Fruit fly (Drosophila melanogaster) whole organism, embryonic: ENCODE data around the gene CG31638.
A peak's percentile ranks its signal among the peaks of the same experiment; 100 is the strongest.

Experiments used
- Asciz ChIP-seq: fragments of 200-800 bp; sonication (Bioruptor generic); optimal IDR thresholded peaks from 2 replicates; lab custom pipeline; 2017; ENCODE audit warnings: missing biosample characterization, mild to moderate bottlenecking, missing genetic modification characterization, missing genetic modification reagents
- Awh ChIP-seq: fragments of 200-800 bp; sonication (Bioruptor generic); IDR thresholded peaks from 2 replicates; pipeline ENCODE4, ENCODE4 v1.3.6; 2022; ENCODE audit warnings: missing biosample characterization, missing genetic modification characterization
- Bdp1 ChIP-seq: fragments of 200-800 bp; sonication (Bioruptor generic); optimal IDR thresholded peaks from 3 replicates; lab custom pipeline; 2016; ENCODE audit warnings: missing biosample characterization, missing genetic modification characterization
- Blimp-1 ChIP-seq: fragments of 200-800 bp; sonication (Bioruptor generic); optimal IDR thresholded peaks from 3 replicates; lab custom pipeline; 2018; ENCODE audit warnings: missing biosample characterization, missing genetic modification characterization, mild to moderate bottlenecking, moderate library complexity, missing genetic modification reagents
- BtbVII ChIP-seq: fragments of 200-800 bp; sonication (Bioruptor generic); optimal IDR thresholded peaks from 3 replicates; lab custom pipeline; 2017; ENCODE audit warnings: missing biosample characterization, mild to moderate bottlenecking, missing genetic modification characterization
- CG11247 ChIP-seq: fragments of 200-800 bp; sonication (Bioruptor generic); IDR thresholded peaks from 2 replicates; pipeline ENCODE4 v1.3.6; 2022; ENCODE audit warnings: missing biosample characterization, missing genetic modification characterization
- CG12219 ChIP-seq: fragments of 200-800 bp; sonication (Bioruptor generic); optimal IDR thresholded peaks from 3 replicates; lab custom pipeline; 2018; ENCODE audit warnings: missing biosample characterization, mild to moderate bottlenecking, missing genetic modification characterization
- CG12744 ChIP-seq: fragments of 200-800 bp; sonication (Bioruptor generic); optimal IDR thresholded peaks from 2 replicates; lab custom pipeline; 2016; ENCODE audit warnings: missing biosample characterization, missing genetic modification characterization
- CG12769 ChIP-seq: fragments of 200-800 bp; sonication (Bioruptor generic); optimal IDR thresholded peaks from 2 replicates; lab custom pipeline; 2019; ENCODE audit warnings: missing biosample characterization, mild to moderate bottlenecking, missing genetic modification characterization, moderate library complexity
- CG13123 ChIP-seq: fragments of 200-800 bp; sonication (Bioruptor generic); optimal IDR thresholded peaks from 2 replicates; lab custom pipeline; 2016; ENCODE audit warnings: missing biosample characterization, missing genetic modification characterization
- CG14014 ChIP-seq: fragments of 200-800 bp; sonication (Bioruptor generic); IDR thresholded peaks from 2 replicates; pipeline ENCODE4 v1.3.6; 2022; ENCODE audit warnings: missing biosample characterization, missing genetic modification characterization
- CG14050 ChIP-seq: fragments of 200-800 bp; sonication (Bioruptor generic); IDR thresholded peaks from 3 replicates; pipeline ENCODE4 v1.3.6; 2022; ENCODE audit warnings: missing biosample characterization, missing genetic modification characterization
- CG14441 ChIP-seq: fragments of 200-800 bp; sonication (Bioruptor generic); IDR thresholded peaks from 2 replicates; pipeline ENCODE4 v1.3.6; 2022; ENCODE audit warnings: missing biosample characterization, missing genetic modification characterization
- CG14965 ChIP-seq: fragments of 200-800 bp; sonication (Bioruptor generic); optimal IDR thresholded peaks from 2 replicates; lab custom pipeline; 2016; ENCODE audit warnings: missing biosample characterization, missing genetic modification characterization, borderline replicate concordance
- CG16813 ChIP-seq: fragments of 200-800 bp; sonication (Bioruptor generic); IDR thresholded peaks from 3 replicates; pipeline ENCODE4 v1.3.6; 2022; ENCODE audit warnings: missing biosample characterization, missing genetic modification characterization; ENCODE audit not compliant: partially characterized antibody
- CG17186 ChIP-seq: fragments of 200-800 bp; sonication (Bioruptor generic); optimal IDR thresholded peaks from 3 replicates; lab custom pipeline; 2017; ENCODE audit warnings: missing biosample characterization, missing genetic modification reagents, missing genetic modification characterization
- CG17361 ChIP-seq: fragments of 200-800 bp; sonication (Bioruptor generic); IDR thresholded peaks from 3 replicates; pipeline ENCODE4 v1.3.6; 2022; ENCODE audit warnings: missing biosample characterization, missing genetic modification characterization
- CG2712 ChIP-seq: fragments of 200-800 bp; optimal IDR thresholded peaks from 3 replicates; lab custom pipeline; 2019; ENCODE audit warnings: missing biosample characterization, mild to moderate bottlenecking, missing genetic modification characterization, moderate library complexity
- CG32532 ChIP-seq: fragments of 200-800 bp; sonication (Bioruptor generic); IDR thresholded peaks from 2 replicates; pipeline ENCODE4 v1.3.6; 2022; ENCODE audit warnings: missing biosample characterization, missing genetic modification characterization
- CG34422 ChIP-seq: fragments of 200-800 bp; sonication (Bioruptor generic); IDR thresholded peaks from 3 replicates; pipeline ENCODE4 v1.3.6; 2022; ENCODE audit warnings: missing biosample characterization, missing genetic modification characterization
- CG5953 ChIP-seq: fragments of 200-800 bp; sonication (Bioruptor generic); IDR thresholded peaks from 2 replicates; pipeline ENCODE4 v1.3.6; 2022; ENCODE audit warnings: missing biosample characterization, missing genetic modification characterization
- CG7987 ChIP-seq: fragments of 200-800 bp; sonication (Bioruptor generic); optimal IDR thresholded peaks from 2 replicates; lab custom pipeline; 2018; ENCODE audit warnings: missing biosample characterization, mild to moderate bottlenecking, missing genetic modification characterization, moderate library complexity
- E2f1 ChIP-seq: fragments of 200-800 bp; sonication (Bioruptor generic); IDR thresholded peaks from 2 replicates; pipeline ENCODE4 v1.3.6; 2022; ENCODE audit warnings: missing biosample characterization, missing genetic modification characterization
- Fer1 ChIP-seq: fragments of 200-800 bp; sonication (Bioruptor generic); optimal IDR thresholded peaks from 2 replicates; lab custom pipeline; 2017; ENCODE audit warnings: missing biosample characterization, mild to moderate bottlenecking, missing genetic modification characterization
- HmgD ChIP-seq: fragments of 200-800 bp; sonication (Bioruptor generic); optimal IDR thresholded peaks from 3 replicates; lab custom pipeline; 2016; ENCODE audit warnings: missing biosample characterization, missing genetic modification characterization
- Lhr ChIP-seq: fragments of 200-800 bp; sonication (Bioruptor generic); optimal IDR thresholded peaks from 3 replicates; lab custom pipeline; 2017; ENCODE audit warnings: mild to moderate bottlenecking, missing biosample characterization, missing genetic modification reagents, missing genetic modification characterization
- MBD-R2 ChIP-seq: fragments of 200-800 bp; sonication (Bioruptor generic); IDR thresholded peaks from 2 replicates; pipeline ENCODE4 v1.3.6; 2022; ENCODE audit warnings: missing biosample characterization, missing genetic modification characterization
- Rfx ChIP-seq: fragments of 200-800 bp; sonication (Bioruptor generic); IDR thresholded peaks from 2 replicates; pipeline ENCODE4 v1.3.6; 2022; ENCODE audit warnings: missing biosample characterization, missing genetic modification characterization
- Six4 ChIP-seq: fragments of 200-800 bp; sonication (Bioruptor generic); optimal IDR thresholded peaks from 2 replicates; lab custom pipeline; 2016; ENCODE audit warnings: missing biosample characterization, missing genetic modification characterization
- Tbp ChIP-seq: fragments of >200 bp; optimal IDR thresholded peaks from 2 replicates; lab custom pipeline; 2018; ENCODE audit warnings: missing biosample characterization, missing genetic modification characterization
- abd-A ChIP-seq: fragments of 200-800 bp; sonication (Bioruptor generic); optimal IDR thresholded peaks from 3 replicates; lab custom pipeline; 2019; ENCODE audit warnings: missing biosample characterization, mild to moderate bottlenecking, missing genetic modification characterization, moderate library complexity
- bab2 ChIP-seq: fragments of 200-800 bp; sonication (Bioruptor generic); optimal IDR thresholded peaks from 2 replicates; lab custom pipeline; 2016; ENCODE audit warnings: missing biosample characterization, missing genetic modification characterization
- bowl ChIP-seq: fragments of 200-800 bp; sonication (Bioruptor generic); IDR thresholded peaks from 2 replicates; pipeline ENCODE4 v1.3.6; 2022; ENCODE audit warnings: missing biosample characterization, missing genetic modification characterization
- crp ChIP-seq, 2 experiments: fragments of 200-800 bp; sonication (Bioruptor generic); optimal IDR thresholded peaks; 2 replicates in 1 of 2; 3 replicates in 1 of 2; lab custom pipeline; 2017; ENCODE audit warnings: missing biosample characterization in 2 of 2, missing genetic modification characterization in 2 of 2, mild to moderate bottlenecking in 1 of 2, moderate library complexity in 1 of 2
- dimm ChIP-seq: fragments of 200-800 bp; sonication (Bioruptor generic); IDR thresholded peaks from 2 replicates; pipeline ENCODE4 v1.3.6; 2022; ENCODE audit warnings: missing biosample characterization, missing genetic modification characterization
- dm ChIP-seq: fragments of 200-800 bp; sonication (Bioruptor generic); optimal IDR thresholded peaks from 3 replicates; lab custom pipeline; 2016; ENCODE audit warnings: missing biosample characterization, missing genetic modification characterization
- en ChIP-seq: fragments of 200-800 bp; sonication (Bioruptor generic); optimal IDR thresholded peaks from 2 replicates; lab custom pipeline; 2016; ENCODE audit warnings: missing biosample characterization, missing genetic modification characterization
- ftz-f1 ChIP-seq: fragments of 200-800 bp; sonication (Bioruptor generic); optimal IDR thresholded peaks from 2 replicates; lab custom pipeline; 2016; ENCODE audit warnings: missing biosample characterization, missing genetic modification characterization
- gcm ChIP-seq: fragments of 200-800 bp; sonication (Bioruptor generic); optimal IDR thresholded peaks from 2 replicates; lab custom pipeline; 2019; ENCODE audit warnings: missing biosample characterization, mild to moderate bottlenecking, missing genetic modification characterization, moderate library complexity
- hkb ChIP-seq, 2 experiments: fragments of 200-800 bp in 1 of 2; fragments of >200 bp in 1 of 2; sonication (Bioruptor generic) in 1 of 2; IDR thresholded peaks in 1 of 2; optimal IDR thresholded peaks in 1 of 2; 2 replicates each; pipeline versions ENCODE4 v1.3.6 to Lab custom; 2017 to 2022; ENCODE audit warnings: missing biosample characterization in 1 of 2, missing genetic modification characterization in 1 of 2
- jigr1 ChIP-seq: fragments of 200-800 bp; sonication (Bioruptor generic); IDR thresholded peaks from 3 replicates; pipeline ENCODE4 v1.3.6; 2022; ENCODE audit warnings: missing biosample characterization, missing genetic modification characterization
- jing ChIP-seq: fragments of 200-800 bp; sonication (Bioruptor generic); optimal IDR thresholded peaks from 2 replicates; lab custom pipeline; 2018; ENCODE audit warnings: missing biosample characterization, mild to moderate bottlenecking, missing genetic modification characterization
- kah ChIP-seq: fragments of 200-800 bp; sonication (Bioruptor generic); optimal IDR thresholded peaks from 2 replicates; lab custom pipeline; 2018; ENCODE audit warnings: missing biosample characterization, mild to moderate bottlenecking, missing genetic modification characterization
- lbe ChIP-seq: fragments of 200-800 bp; sonication (Bioruptor generic); optimal IDR thresholded peaks from 2 replicates; lab custom pipeline; 2016; ENCODE audit warnings: missing biosample characterization, mild to moderate bottlenecking, missing genetic modification characterization
- luna ChIP-seq: fragments of 200-800 bp; sonication (Bioruptor generic); optimal IDR thresholded peaks from 2 replicates; lab custom pipeline; 2016; ENCODE audit warnings: missing biosample characterization, missing genetic modification characterization
- onecut ChIP-seq: fragments of 200-800 bp; sonication (Bioruptor generic); IDR thresholded peaks from 2 replicates; pipeline ENCODE4 v1.3.6; 2022; ENCODE audit warnings: missing biosample characterization, missing genetic modification characterization
- pita ChIP-seq: fragments of 200-800 bp; sonication (Bioruptor generic); optimal IDR thresholded peaks from 2 replicates; lab custom pipeline; 2017; ENCODE audit warnings: missing biosample characterization, mild to moderate bottlenecking, missing genetic modification characterization
- sc ChIP-seq, 3 experiments: fragments of >200 bp in 2 of 3; fragments of 200-800 bp in 1 of 3; sonication (Bioruptor generic) in 1 of 3; optimal IDR thresholded peaks; 2 replicates in 2 of 3; 3 replicates in 1 of 3; lab custom pipeline; 2017; ENCODE audit warnings: mild to moderate bottlenecking in 1 of 3, missing biosample characterization in 1 of 3, missing genetic modification characterization in 1 of 3, missing genetic modification reagents in 1 of 3
- unc-4 ChIP-seq: fragments of 200-800 bp; sonication (Bioruptor generic); IDR thresholded peaks from 2 replicates; pipeline ENCODE4 v1.3.6; 2022; ENCODE audit warnings: missing biosample characterization, missing genetic modification characterization; ENCODE audit not compliant: partially characterized antibody
- z ChIP-seq: fragments of 200-800 bp; sonication (Bioruptor generic); IDR thresholded peaks from 3 replicates; pipeline ENCODE4 v1.3.6; 2022; ENCODE audit warnings: missing biosample characterization, missing genetic modification characterization
- zf30C ChIP-seq: fragments of 200-800 bp; sonication (Bioruptor generic); optimal IDR thresholded peaks from 3 replicates; lab custom pipeline; 2018; ENCODE audit warnings: missing biosample characterization, mild to moderate bottlenecking, missing genetic modification characterization

The CG31638 gene

DNA sequence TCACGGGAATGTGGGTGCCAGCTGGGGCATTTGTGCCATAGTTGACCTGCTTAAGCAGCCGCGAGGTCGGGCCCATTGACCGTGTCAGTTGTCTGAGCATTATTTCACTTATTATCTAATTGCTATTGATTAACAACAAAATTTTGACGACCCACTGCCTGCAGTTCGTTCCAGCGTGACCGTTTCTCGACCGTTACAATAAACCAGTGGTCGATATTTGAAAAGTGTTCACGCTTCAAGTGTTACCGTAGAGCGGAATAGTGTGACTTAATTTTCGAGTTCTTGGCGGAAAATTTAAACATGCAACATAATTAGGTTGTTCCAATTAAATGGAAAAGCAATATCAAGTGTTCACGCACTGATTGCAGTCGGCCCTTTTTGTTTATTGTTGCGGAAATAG, 23.4 kb upstream of the CG31638 start, which contains the start of gene HemK1 (continued):
- TF ChIP-seq Asciz: no peak
- TF ChIP-seq lbe (GFP tag; lab: Kevin White, UChicago): no peak
- TF ChIP-seq CG14014 (GFP tag; lab: Robert Waterston, UW): no peak
- peak in 1 of 2 experiments; percentile 2 for TF ChIP-seq crp (GFP tag; optimal IDR thresholded peaks at IDR 0.05; lab: Kevin White, UChicago)
- TF ChIP-seq z (GFP tag; lab: Robert Waterston, UW): no peak
- TF ChIP-seq CG2712 (tag; lab: Kevin White, UChicago): peak; percentile 17
- TF ChIP-seq Fer1 (GFP tag; lab: Kevin White, UChicago): no peak
- no peak for TF ChIP-seq CG14050 (GFP tag; lab: Robert Waterston, UW)
- TF ChIP-seq onecut (GFP tag; lab: Robert Waterston, UW): peak; percentile 78
- TF ChIP-seq CG12769 (tag; lab: Kevin White, UChicago): peak; percentile 50
- no peak for TF ChIP-seq CG34422 (GFP tag; lab: Robert Waterston, UW)
- TF ChIP-seq CG12219 (GFP tag; lab: Kevin White, UChicago): no peak
- TF ChIP-seq CG11247: no peak
- TF ChIP-seq HmgD: peak; percentile 58
- peak; percentile 53 for TF ChIP-seq CG7987 (GFP tag; lab: Kevin White, UChicago)
- peak; percentile 29 for TF ChIP-seq abd-A (tag; lab: Kevin White, UChicago)
- TF ChIP-seq Awh (GFP tag; lab: Robert Waterston, UW): no peak
- TF ChIP-seq gcm (GFP tag; lab: Kevin White, UChicago): no peak
- no peak for TF ChIP-seq dimm (GFP tag; lab: Robert Waterston, UW)
- no peak for TF ChIP-seq CG14441 (GFP tag; lab: Robert Waterston, UW)
- TF ChIP-seq jing (GFP tag; lab: Kevin White, UChicago): no peak
- TF ChIP-seq jigr1: no peak
- TF ChIP-seq CG17361 (GFP tag; lab: Robert Waterston, UW): no peak
- TF ChIP-seq dm: no peak
- TF ChIP-seq luna (GFP tag; lab: Kevin White, UChicago): no peak
- peak; percentile 43 for TF ChIP-seq Lhr (GFP tag; lab: Kevin White, UChicago)
- TF ChIP-seq kah (GFP tag; lab: Kevin White, UChicago): peak; percentile 33
- no peak for TF ChIP-seq CG14965 (GFP tag; lab: Kevin White, UChicago)
- TF ChIP-seq CG13123 (GFP tag; lab: Kevin White, UChicago): no peak
- no peak for TF ChIP-seq hkb (optimal IDR thresholded peaks at IDR 0.05; lab: Kevin White, UChicago)
- no peak for TF ChIP-seq hkb (GFP tag; IDR thresholded peaks at IDR 0.05; lab: Robert Waterston, UW)
- peak; percentile 59 for TF ChIP-seq unc-4 (GFP tag; lab: Robert Waterston, UW)
- no peak for TF ChIP-seq zf30C
- no peak for TF ChIP-seq sc (optimal IDR thresholded peaks at IDR 0.05; lab: Kevin White, UChicago)
- TF ChIP-seq sc (GFP tag; optimal IDR thresholded peaks at IDR 0.05; lab: Kevin White, UChicago): no peak
- no peak for TF ChIP-seq CG5953 (GFP tag; lab: Robert Waterston, UW)
- no peak for TF ChIP-seq CG32532 (GFP tag; lab: Robert Waterston, UW)
- TF ChIP-seq Six4 (GFP tag; lab: Kevin White, UChicago): no peak
- TF ChIP-seq Tbp (GFP tag; lab: Kevin White, UChicago): no peak
- TF ChIP-seq bowl: no peak
- peak; percentile 86 for TF ChIP-seq MBD-R2 (GFP tag; lab: Robert Waterston, UW)
- TF ChIP-seq ftz-f1 (GFP tag; lab: Kevin White, UChicago): peak; percentile 97
- TF ChIP-seq CG17186: peak; percentile 45
- no peak for TF ChIP-seq E2f1 (GFP tag; lab: Robert Waterston, UW)
- no peak for TF ChIP-seq BtbVII (GFP tag; lab: Kevin White, UChicago)
- TF ChIP-seq Blimp-1 (GFP tag; lab: Kevin White, UChicago): no peak
- no peak for TF ChIP-seq Bdp1
- TF ChIP-seq Rfx: peak; percentile 40; the same call in 1 of the 2 replicates
- 0 out of 3 replicates have a peak, but pooled peaks have one; percentile 42 for TF ChIP-seq CG16813 (GFP tag; lab: Robert Waterston, UW)
- no peak for TF ChIP-seq pita (GFP tag; lab: Kevin White, UChicago)
- no peak for TF ChIP-seq bab2
- TF ChIP-seq CG12744 (GFP tag; lab: Kevin White, UChicago): no peak
- TF ChIP-seq en (GFP tag; lab: Kevin White, UChicago): no peak
